Worm (Caenorhabditis elegans) whole organism, L2 larva: ENCODE results near the gene Y54E2A.8.

Source experiments
- C34F6.9 ChIP-seq: fragments of 150-350 bp; optimal IDR thresholded peaks from 2 replicates; lab custom pipeline; 2014; ENCODE audit warnings: missing biosample characterization, missing genetic modification characterization
- F13H6.1 ChIP-seq: sonication (generic microtip); optimal IDR thresholded peaks from 2 replicates; lab custom pipeline; 2016; ENCODE audit warnings: missing genetic modification characterization, missing compliant biosample characterization
- R02D3.7 ChIP-seq: fragments of 150-350 bp; optimal IDR thresholded peaks from 2 replicates; lab custom pipeline; 2014; ENCODE audit warnings: missing biosample characterization, missing genetic modification characterization
- Y55F3AM.14 ChIP-seq: fragments of 200-800 bp; sonication (Bioruptor generic); optimal IDR thresholded peaks from 2 replicates; lab custom pipeline; 2018; ENCODE audit warnings: mild to moderate bottlenecking, missing genetic modification characterization, missing compliant biosample characterization
- ZK546.5 ChIP-seq: sonication (generic microtip); optimal IDR thresholded peaks from 2 replicates; lab custom pipeline; 2017; ENCODE audit warnings: missing biosample characterization, missing genetic modification characterization
- alr-1 ChIP-seq: fragments of 150-350 bp; optimal IDR thresholded peaks from 2 replicates; lab custom pipeline; 2014; ENCODE audit warnings: missing biosample characterization, missing genetic modification characterization
- aly-2 ChIP-seq: fragments of 150-350 bp; optimal IDR thresholded peaks from 2 replicates; lab custom pipeline; 2014; ENCODE audit warnings: missing biosample characterization, missing genetic modification characterization
- ama-1 ChIP-seq: fragments of 150-350 bp; optimal IDR thresholded peaks from 2 replicates; lab custom pipeline; 2018; ENCODE audit warnings: inconsistent platforms
- blmp-1 ChIP-seq: sonication (generic microtip); optimal IDR thresholded peaks from 2 replicates; lab custom pipeline; 2017; ENCODE audit warnings: missing genetic modification characterization, mild to moderate bottlenecking, missing compliant biosample characterization, antibody characterized with exemption, moderate library complexity; ENCODE audit not compliant: insufficient read depth
- ceh-82 ChIP-seq: fragments of 150-350 bp; optimal IDR thresholded peaks from 2 replicates; lab custom pipeline; 2014; ENCODE audit warnings: missing biosample characterization, missing genetic modification characterization
- crh-2 ChIP-seq: sonication (generic microtip); optimal IDR thresholded peaks from 2 replicates; lab custom pipeline; 2017; ENCODE audit warnings: missing biosample characterization, missing genetic modification characterization
- dmd-4 ChIP-seq: sonication (generic microtip); optimal IDR thresholded peaks from 2 replicates; lab custom pipeline; 2017; ENCODE audit warnings: missing biosample characterization, missing genetic modification characterization
- egl-27 ChIP-seq: sonication (generic microtip); optimal IDR thresholded peaks from 3 replicates; lab custom pipeline; 2017; ENCODE audit warnings: missing biosample characterization, missing genetic modification reagents, missing genetic modification characterization
- elt-1 ChIP-seq: fragments of 150-350 bp; optimal IDR thresholded peaks from 2 replicates; lab custom pipeline; 2014; ENCODE audit warnings: missing biosample characterization, missing genetic modification characterization
- fos-1 ChIP-seq: fragments of 150-350 bp; optimal IDR thresholded peaks from 2 replicates; lab custom pipeline; 2014; ENCODE audit warnings: missing biosample characterization, missing genetic modification characterization
- gmeb-1 ChIP-seq: fragments of 150-350 bp; optimal IDR thresholded peaks from 2 replicates; lab custom pipeline; 2014; ENCODE audit warnings: missing biosample characterization, missing genetic modification characterization
- lin-11 ChIP-seq: fragments of 150-350 bp; sonication (generic microtip); optimal IDR thresholded peaks from 2 replicates; lab custom pipeline; 2014; ENCODE audit warnings: missing biosample characterization, missing genetic modification characterization, inconsistent platforms, mixed read lengths
- lin-13 ChIP-seq: fragments of 150-350 bp; optimal IDR thresholded peaks from 2 replicates; lab custom pipeline; 2014; ENCODE audit warnings: missing biosample characterization, missing genetic modification reagents, missing genetic modification characterization
- lin-39 ChIP-seq: fragments of 150-350 bp; optimal IDR thresholded peaks from 2 replicates; lab custom pipeline; 2014; ENCODE audit warnings: missing biosample characterization, missing genetic modification reagents, missing genetic modification characterization
- lsy-2 ChIP-seq, 2 experiments: fragments of 150-350 bp in 1 of 2; sonication (generic microtip) in 1 of 2; optimal IDR thresholded peaks; 2 replicates each; lab custom pipeline; 2014 to 2017; ENCODE audit warnings: missing biosample characterization in 2 of 2, missing genetic modification characterization in 2 of 2
- mab-5 ChIP-seq: fragments of 150-350 bp; optimal IDR thresholded peaks from 2 replicates; lab custom pipeline; 2014; ENCODE audit warnings: missing biosample characterization, missing genetic modification characterization
- mbf-1 ChIP-seq: sonication (generic microtip); optimal IDR thresholded peaks from 2 replicates; lab custom pipeline; 2017; ENCODE audit warnings: missing biosample characterization, missing genetic modification characterization
- nhr-10 ChIP-seq: sonication (generic microtip); optimal IDR thresholded peaks from 2 replicates; lab custom pipeline; 2017; ENCODE audit warnings: missing biosample characterization, missing genetic modification characterization
- nhr-11 ChIP-seq: fragments of 150-350 bp; optimal IDR thresholded peaks from 2 replicates; lab custom pipeline; 2014; ENCODE audit warnings: missing biosample characterization, missing genetic modification characterization
- nhr-12 ChIP-seq: fragments of 150-350 bp; optimal IDR thresholded peaks from 2 replicates; lab custom pipeline; 2014; ENCODE audit warnings: missing biosample characterization, missing genetic modification characterization
- nhr-129 ChIP-seq: fragments of 150-350 bp; optimal IDR thresholded peaks from 2 replicates; lab custom pipeline; 2014; ENCODE audit warnings: missing biosample characterization, missing genetic modification characterization
- nhr-21 ChIP-seq: fragments of 150-350 bp; optimal IDR thresholded peaks from 2 replicates; lab custom pipeline; 2014; ENCODE audit warnings: missing biosample characterization, missing genetic modification characterization
- nhr-23 ChIP-seq: fragments of 150-350 bp; optimal IDR thresholded peaks from 2 replicates; lab custom pipeline; 2014; ENCODE audit warnings: missing biosample characterization, missing genetic modification reagents, missing genetic modification characterization
- nhr-237 ChIP-seq: fragments of 150-350 bp; optimal IDR thresholded peaks from 2 replicates; lab custom pipeline; 2014; ENCODE audit warnings: missing biosample characterization, missing genetic modification characterization
- nhr-25 ChIP-seq: fragments of 150-350 bp; sonication (generic microtip); optimal IDR thresholded peaks from 3 replicates; lab custom pipeline; 2014; ENCODE audit warnings: missing biosample characterization, missing genetic modification characterization
- nhr-77 ChIP-seq: fragments of 150-350 bp; optimal IDR thresholded peaks from 2 replicates; lab custom pipeline; 2014; ENCODE audit warnings: missing biosample characterization, missing genetic modification characterization
- peb-1 ChIP-seq: fragments of 150-350 bp; optimal IDR thresholded peaks from 2 replicates; lab custom pipeline; 2014; ENCODE audit warnings: missing biosample characterization, missing genetic modification characterization
- sem-4 ChIP-seq: fragments of 150-350 bp; optimal IDR thresholded peaks from 2 replicates; lab custom pipeline; 2014; ENCODE audit warnings: missing biosample characterization, missing genetic modification reagents, missing genetic modification characterization
- skn-1 ChIP-seq: sonication (generic microtip); optimal IDR thresholded peaks from 2 replicates; lab custom pipeline; 2017; ENCODE audit warnings: missing biosample characterization, missing genetic modification characterization
- sma-3 ChIP-seq: sonication (generic microtip); optimal IDR thresholded peaks from 2 replicates; lab custom pipeline; 2016; ENCODE audit warnings: missing genetic modification reagents, missing genetic modification characterization, missing compliant biosample characterization
- sma-9 ChIP-seq, 2 experiments: fragments of 150-350 bp in 1 of 2; sonication (generic microtip) in 1 of 2; optimal IDR thresholded peaks; 2 replicates each; lab custom pipeline; 2014 to 2016; ENCODE audit warnings: missing genetic modification characterization in 2 of 2, mild to moderate bottlenecking in 1 of 2, missing biosample characterization in 1 of 2, missing compliant biosample characterization in 1 of 2, missing genetic modification reagents in 1 of 2, moderate library complexity in 1 of 2
- snpc-4 ChIP-seq: fragments of 150-350 bp; optimal IDR thresholded peaks from 2 replicates; lab custom pipeline; 2014; ENCODE audit warnings: missing biosample characterization, missing genetic modification characterization
- unc-39 ChIP-seq: fragments of 150-350 bp; optimal IDR thresholded peaks from 2 replicates; lab custom pipeline; 2014; ENCODE audit warnings: missing biosample characterization, missing genetic modification characterization
- unc-55 ChIP-seq: fragments of 150-350 bp; sonication (generic microtip); optimal IDR thresholded peaks from 3 replicates; lab custom pipeline; 2014; ENCODE audit warnings: missing biosample characterization, missing genetic modification reagents, missing genetic modification characterization
- unc-62 ChIP-seq: fragments of 150-350 bp; optimal IDR thresholded peaks from 2 replicates; lab custom pipeline; 2014; ENCODE audit warnings: missing biosample characterization, missing genetic modification reagents, missing genetic modification characterization
- ztf-1 ChIP-seq: fragments of 200-800 bp; sonication (Bioruptor generic); conservative IDR thresholded peaks from 2 replicates; pipeline ENCODE4 v1.3.6; 2022; ENCODE audit warnings: missing genetic modification characterization, missing compliant biosample characterization
- ztf-11 ChIP-seq: sonication (generic microtip); optimal IDR thresholded peaks from 2 replicates; lab custom pipeline; 2017; ENCODE audit warnings: missing biosample characterization, missing genetic modification characterization
- ztf-4 ChIP-seq: fragments of 150-350 bp; optimal IDR thresholded peaks from 2 replicates; lab custom pipeline; 2014; ENCODE audit warnings: missing biosample characterization, missing genetic modification characterization

The Y54E2A.8 gene

DNA sequence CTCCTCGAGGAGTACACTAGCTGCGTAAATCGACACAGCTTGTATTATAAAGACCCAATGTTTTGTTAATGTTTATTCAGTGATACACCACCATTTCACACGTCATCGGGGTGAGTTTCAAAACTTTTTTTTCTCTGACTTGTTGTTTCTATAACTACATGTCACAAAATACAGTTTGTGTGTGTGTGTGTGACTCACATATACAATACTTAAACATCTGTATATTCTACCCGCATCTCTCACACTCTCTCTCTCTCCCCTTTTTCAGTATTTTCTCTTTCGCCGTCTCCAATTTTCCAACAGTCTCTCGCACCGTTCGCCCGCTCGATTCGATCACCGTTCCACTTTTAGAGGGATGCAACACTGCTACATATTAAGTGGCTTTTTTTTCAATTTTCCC, 33.3 kb downstream of the Y54E2A.8 start:
- TF ChIP-seq nhr-77 (no peak), fos-1 (tag; lab: Kevin White, UChicago) (peak; percentile 78), snpc-4 (peak; percentile 43), egl-27 (tag; lab: Kevin White, UChicago) (no peak), lin-13 (GFP tag; lab: Kevin White, UChicago) (no peak), ztf-1 (GFP tag; lab: Robert Waterston, UW) (no peak), elt-1 (tag; lab: Kevin White, UChicago) (no peak), nhr-11 (no peak), alr-1 (tag; lab: Kevin White, UChicago) (no peak), nhr-10 (tag; lab: Kevin White, UChicago) (no peak), dmd-4 (tag; lab: Kevin White, UChicago) (no peak), lin-39 (tag; lab: Kevin White, UChicago) (no peak), unc-55 (GFP tag; lab: Kevin White, UChicago) (no peak), sma-9 (GFP tag; optimal IDR thresholded peaks at IDR 0.05; lab: Kevin White, UChicago) (peak; percentile 69), sma-9 (tag; optimal IDR thresholded peaks at IDR 0.05; lab: Kevin White, UChicago) (no peak), crh-2 (peak; percentile 19), blmp-1 (peak; percentile 53), nhr-21 (tag; lab: Kevin White, UChicago) (no peak), aly-2 (tag; lab: Kevin White, UChicago) (no peak), lsy-2 (tag; optimal IDR thresholded peaks at IDR 0.05; lab: Kevin White, UChicago) (no peak), F13H6.1 (peak; percentile 63), lin-11 (tag; lab: Kevin White, UChicago) (no peak), ztf-11 (tag; lab: Kevin White, UChicago) (no peak), nhr-12 (no peak), ceh-82 (tag; lab: Kevin White, UChicago) (no peak), unc-62 (GFP tag; lab: Kevin White, UChicago) (no peak), R02D3.7 (tag; lab: Kevin White, UChicago) (no peak), nhr-23 (tag; lab: Kevin White, UChicago) (no peak)

DNA sequence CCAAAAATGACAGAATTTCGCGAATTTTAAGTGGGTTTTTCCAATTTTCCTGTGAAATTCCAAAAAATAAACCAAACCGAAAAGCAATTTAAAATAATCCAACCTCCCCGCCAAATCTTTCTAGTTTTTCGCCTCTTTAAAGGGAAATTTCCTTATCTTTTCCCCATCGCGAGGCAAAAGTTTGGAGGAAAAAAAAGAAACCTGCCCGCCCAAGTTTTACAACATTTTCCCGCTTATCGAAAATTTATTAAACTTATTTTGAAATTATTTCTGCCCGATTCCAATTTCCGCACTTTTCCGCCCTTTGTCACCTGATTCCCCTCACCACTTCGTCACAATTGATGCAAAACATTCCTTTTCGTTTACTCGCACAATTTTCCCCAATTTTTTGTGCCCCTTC, 34.1 kb downstream of the Y54E2A.8 start, which contains the start of gene osta-3:
TSS of gene osta-3 (plus strand) at position 301 of the 400 bp plus-strand sequence.
- TF ChIP-seq mab-5 = no peak
- TF ChIP-seq ztf-11 (tag; lab: Kevin White, UChicago) = no peak
- no peak for TF ChIP-seq fos-1 (tag; lab: Kevin White, UChicago)
- TF ChIP-seq egl-27 (tag; lab: Kevin White, UChicago) = no peak
- TF ChIP-seq alr-1 (tag; lab: Kevin White, UChicago) = no peak
- TF ChIP-seq peb-1 = no peak
- TF ChIP-seq nhr-129 (tag; lab: Kevin White, UChicago) = no peak
- no peak for TF ChIP-seq lsy-2 (tag; optimal IDR thresholded peaks at IDR 0.05; lab: Kevin White, UChicago)
- no peak for TF ChIP-seq nhr-23 (tag; lab: Kevin White, UChicago)
- TF ChIP-seq ama-1 (lab: Kevin White, UChicago) = no peak
- no peak for TF ChIP-seq ztf-4 (tag; lab: Kevin White, UChicago)
- TF ChIP-seq nhr-25 = no peak
- TF ChIP-seq skn-1 = no peak
- no peak for TF ChIP-seq nhr-10 (tag; lab: Kevin White, UChicago)
- TF ChIP-seq unc-39 = no peak
- TF ChIP-seq lin-39 (tag; lab: Kevin White, UChicago) = no peak
- no peak for TF ChIP-seq sma-9 (GFP tag; optimal IDR thresholded peaks at IDR 0.05; lab: Kevin White, UChicago)
- no peak for TF ChIP-seq sma-9 (tag; optimal IDR thresholded peaks at IDR 0.05; lab: Kevin White, UChicago)
- no peak for TF ChIP-seq ztf-1 (GFP tag; lab: Robert Waterston, UW)
- TF ChIP-seq nhr-12 = no peak
- TF ChIP-seq F13H6.1 = no peak

ce11 chrII:14812661-14813060, 34.5 kb downstream of the Y54E2A.8 start:
- TF ChIP-seq lin-39 (tag; lab: Kevin White, UChicago) (no peak), nhr-237 (tag; lab: Kevin White, UChicago) (no peak), aly-2 (tag; lab: Kevin White, UChicago) (no peak), mab-5 (no peak), ZK546.5 (tag; lab: Kevin White, UChicago) (no peak), mbf-1 (tag; lab: Kevin White, UChicago) (no peak), C34F6.9 (tag; lab: Kevin White, UChicago) (no peak), nhr-129 (tag; lab: Kevin White, UChicago) (no peak), fos-1 (tag; lab: Kevin White, UChicago) (peak; percentile 95), nhr-10 (tag; lab: Kevin White, UChicago) (no peak), nhr-77 (no peak), Y55F3AM.14 (GFP tag; lab: Kevin White, UChicago) (no peak), lin-13 (GFP tag; lab: Kevin White, UChicago) (no peak), lsy-2 (tag; optimal IDR thresholded peaks at IDR 0.05; lab: Kevin White, UChicago) (no peak), gmeb-1 (tag; lab: Kevin White, UChicago) (peak; percentile 22), sem-4 (no peak), sma-3 (GFP tag; lab: Kevin White, UChicago) (no peak), ceh-82 (tag; lab: Kevin White, UChicago) (no peak), F13H6.1 (no peak), sma-9 (GFP tag; optimal IDR thresholded peaks at IDR 0.05; lab: Kevin White, UChicago) (peak; percentile 50), sma-9 (tag; optimal IDR thresholded peaks at IDR 0.05; lab: Kevin White, UChicago) (no peak), R02D3.7 (tag; lab: Kevin White, UChicago) (no peak)
